Fruit fly (Drosophila melanogaster): Measurements from ENCODE around the gene brwl.

The brwl gene

DNA sequence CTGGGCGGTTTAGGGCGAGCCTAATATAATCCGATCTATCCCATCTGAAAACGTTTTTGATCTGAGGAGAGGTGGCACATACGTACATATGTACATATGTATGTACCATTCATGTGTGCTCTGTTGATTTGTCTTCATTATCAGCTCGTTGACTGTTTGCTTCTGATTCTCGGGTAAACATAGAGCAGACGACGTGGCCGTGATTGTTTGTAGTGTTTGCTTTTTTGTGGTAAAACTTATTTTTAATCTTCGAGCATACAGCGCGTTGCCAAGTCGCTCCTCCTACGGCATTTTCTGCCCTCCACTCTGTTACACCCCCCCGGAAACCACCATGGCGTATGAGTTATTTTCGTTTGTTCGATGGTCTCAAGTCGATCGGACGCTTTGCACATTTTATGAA is 43.0 kb upstream of the brwl start (continued):
- peak; percentile 83 for TF ChIP-seq nom (GFP tag; optimal IDR thresholded peaks at IDR 0.05)
- no peak for TF ChIP-seq CG7963 (GFP tag; IDR thresholded peaks at IDR 0.05; ENCODE audit: partially characterized antibody)
- TF ChIP-seq peb (GFP tag; IDR thresholded peaks at IDR 0.05), result peak; percentile 59; the same call in 1 of the 2 replicates
- peak; percentile 96 for TF ChIP-seq CG15601 (tag; optimal IDR thresholded peaks at IDR 0.05)
- TF ChIP-seq Ada2b (GFP tag; IDR thresholded peaks at IDR 0.05), result peak; percentile 36; the same call in 1 of the 2 replicates
- TF ChIP-seq bsh (GFP tag; optimal IDR thresholded peaks at IDR 0.05), result peak; percentile 30 to 90
- no peak for TF ChIP-seq unc-4 (GFP tag; IDR thresholded peaks at IDR 0.05; ENCODE audit: partially characterized antibody)
- TF ChIP-seq sens (GFP tag), result peak; percentile 97
- peak; percentile 72 for TF ChIP-seq bigmax (GFP tag; optimal IDR thresholded peaks at IDR 0.05)
- TF ChIP-seq unpg (GFP tag; optimal IDR thresholded peaks at IDR 0.05), result peak; percentile 85
- TF ChIP-seq CG9215 (GFP tag; IDR thresholded peaks at IDR 0.05), result no peak
- no peak for TF ChIP-seq Opbp (GFP tag; IDR thresholded peaks at IDR 0.05; ENCODE audit: partially characterized antibody)
- TF ChIP-seq CG10274 (GFP tag; optimal IDR thresholded peaks at IDR 0.05), result peak; percentile 75
- peak; percentile 91 for TF ChIP-seq Atf6 (GFP tag; IDR thresholded peaks at IDR 0.05)
- no peak for TF ChIP-seq Abd-B (GFP tag; optimal IDR thresholded peaks at IDR 0.05)
- peak; percentile 73 for TF ChIP-seq Max (GFP tag; optimal IDR thresholded peaks at IDR 0.05)
- peak; percentile 93 for TF ChIP-seq ci (GFP tag; IDR thresholded peaks at IDR 0.05)
- TF ChIP-seq CG15696 (tag; optimal IDR thresholded peaks at IDR 0.05), result peak; percentile 89
- TF ChIP-seq CG34422 (GFP tag; IDR thresholded peaks at IDR 0.05), result peak; percentile 49; the same call in 1 of the 3 replicates
- peak; percentile 96 for TF ChIP-seq Asciz (GFP tag; optimal IDR thresholded peaks at IDR 0.05)
- peak; percentile 77 for TF ChIP-seq H15 (GFP tag; IDR thresholded peaks at IDR 0.05)
- peak; percentile 88 for TF ChIP-seq CG3838 (GFP tag; optimal IDR thresholded peaks at IDR 0.05)
- TF ChIP-seq CG11504 (tag; optimal IDR thresholded peaks at IDR 0.05), result peak; percentile 36
- peak; percentile 74; the same call in 2 of the 3 replicates for TF ChIP-seq Mrtf (GFP tag; IDR thresholded peaks at IDR 0.05)
- TF ChIP-seq Atf3 (GFP tag; optimal IDR thresholded peaks at IDR 0.05), result peak; percentile 76
- peak; percentile 85 for TF ChIP-seq crol (GFP tag; IDR thresholded peaks at IDR 0.05)
- TF ChIP-seq stc (GFP tag; IDR thresholded peaks at IDR 0.05), result peak; percentile 74; the same call in 1 of the 2 replicates
- peak; percentile 73 for TF ChIP-seq tup (GFP tag; optimal IDR thresholded peaks at IDR 0.05)

DNA sequence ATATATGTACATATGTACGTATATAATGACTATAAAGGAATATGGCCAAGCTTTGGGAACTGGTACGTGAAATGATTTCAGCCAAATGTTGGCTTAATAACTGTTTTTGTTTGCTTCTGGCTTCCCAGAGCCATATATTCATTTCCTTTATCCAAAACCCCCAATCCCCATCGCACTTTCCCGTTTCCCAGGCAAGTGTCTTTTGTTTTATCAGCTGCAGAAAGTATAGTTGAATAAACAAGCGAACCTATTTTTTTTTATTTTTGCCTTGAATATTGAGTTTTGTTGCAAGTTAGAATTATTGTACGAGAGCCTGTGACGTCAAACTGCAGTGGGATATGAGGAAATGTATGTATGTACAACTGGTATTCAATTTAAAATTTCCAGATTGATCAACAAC is 42.2 kb upstream of the brwl start:
- TF ChIP-seq CG10274 (GFP tag; optimal IDR thresholded peaks at IDR 0.05), result no peak
- peak; percentile 2 for TF ChIP-seq CG15601 (tag; optimal IDR thresholded peaks at IDR 0.05)
- peak; percentile 38 for TF ChIP-seq ATbp (GFP tag; optimal IDR thresholded peaks at IDR 0.05)
- TF ChIP-seq caup (GFP tag; optimal IDR thresholded peaks at IDR 0.05; ENCODE audit: severe bottlenecking), result peak; percentile 34
- TF ChIP-seq CG2202 (tag; optimal IDR thresholded peaks at IDR 0.05), result no peak
- peak; percentile 43 for TF ChIP-seq lab (GFP tag; optimal IDR thresholded peaks at IDR 0.05)
- no peak for TF ChIP-seq CG4730 (GFP tag; IDR thresholded peaks at IDR 0.05)
- peak; percentile 30 for TF ChIP-seq HHEX (GFP tag; optimal IDR thresholded peaks at IDR 0.05)
- TF ChIP-seq CG13424 (tag; optimal IDR thresholded peaks at IDR 0.05), result no peak
- TF ChIP-seq Oli (tag; optimal IDR thresholded peaks at IDR 0.05), result no peak
- TF ChIP-seq CG18599 (GFP tag; optimal IDR thresholded peaks at IDR 0.05), result peak; percentile 27
- TF ChIP-seq crol (GFP tag; IDR thresholded peaks at IDR 0.05), result no peak

DNA sequence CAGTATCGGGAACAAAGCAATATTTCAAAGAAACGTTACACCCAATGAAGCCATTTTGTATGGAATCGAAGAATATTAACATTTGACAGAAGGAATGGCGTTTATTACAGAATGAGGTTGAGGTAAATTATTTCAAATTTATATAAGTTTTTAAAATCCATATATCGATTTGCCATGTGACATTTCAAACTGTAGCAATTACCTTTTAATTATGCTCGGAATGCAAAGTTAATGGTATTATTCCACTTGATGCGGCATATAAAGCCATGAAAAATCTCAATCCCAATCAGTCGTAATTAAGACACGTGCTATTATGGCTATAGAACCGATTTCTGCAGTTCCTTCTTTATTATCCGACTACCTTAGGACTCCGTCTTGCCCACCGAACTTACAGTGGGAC is 40.5 kb upstream of the brwl start, which contains the start of gene CG31883:
Gene CG31883 (plus strand): TSS at position 301 of the 400 bp plus-strand sequence.
- TF ChIP-seq mirr (GFP tag; optimal IDR thresholded peaks at IDR 0.05) (no peak), CG8281 (tag; optimal IDR thresholded peaks at IDR 0.05) (no peak), Stat92E (GFP tag; optimal IDR thresholded peaks at IDR 0.05) (no peak), CG4360 (GFP tag; IDR thresholded peaks at IDR 0.05) (no peak)
